Worm (Caenorhabditis elegans) whole organism, L3 larva: ENCODE data around the gene sas-7.

ENCODE experiments used
- ZK546.5 ChIP-seq: sonication (generic microtip); optimal IDR thresholded peaks from 2 replicates; lab custom pipeline; 2017; ENCODE audit warnings: missing biosample characterization, missing genetic modification characterization
- ceh-28 ChIP-seq: fragments of 150-350 bp; optimal IDR thresholded peaks from 2 replicates; lab custom pipeline; 2014; ENCODE audit warnings: missing biosample characterization, missing genetic modification reagents, missing genetic modification characterization
- egl-27 ChIP-seq: sonication (generic microtip); optimal IDR thresholded peaks from 4 replicates; lab custom pipeline; 2017; ENCODE audit warnings: missing biosample characterization, missing genetic modification reagents, missing genetic modification characterization
- pha-4 ChIP-seq: fragments of 150-350 bp; optimal IDR thresholded peaks from 2 replicates; lab custom pipeline; 2014; ENCODE audit warnings: missing biosample characterization, missing genetic modification reagents, missing genetic modification characterization
- tbx-2 ChIP-seq: sonication (generic microtip); optimal IDR thresholded peaks from 2 replicates; lab custom pipeline; 2016; ENCODE audit warnings: mild to moderate bottlenecking, missing genetic modification characterization, missing compliant biosample characterization

- TF ChIP-seq ZK546.5 (no peak), pha-4 (tag; lab: Kevin White, UChicago) (no peak), egl-27 (tag; lab: Kevin White, UChicago) (no peak), ceh-28 (tag; lab: Kevin White, UChicago) (no peak), tbx-2 (tag; lab: Kevin White, UChicago) (no peak)
These were observed 14.3 kb downstream of the sas-7 start, which contains the start of gene ced-9 for ce11 chrIII:10335086-10335485.
